Worm (Caenorhabditis elegans): ENCODE results near the gene srw-122.
"Not testable (repeated sequence)": the region's sequence is repeated elsewhere in the genome, so short reads cannot be mapped to it uniquely, and the experiment has no call there.

The srw-122 gene

ce11 chrV:2960894-2961293 lies 8.9 kb upstream of the srw-122 start, which contains the start of gene srw-144:
srw-144 (minus strand) TSS chrV:2960994.
- TF ChIP-seq ceh-90 (tag; optimal IDR thresholded peaks at IDR 0.05): no peak
- TF ChIP-seq efl-1 (optimal IDR thresholded peaks at IDR 0.05): no peak
- peak in 1 of 2 experiments; percentile 5 for TF ChIP-seq efl-1 (GFP tag; optimal IDR thresholded peaks at IDR 0.05 in 1 of 2)

- TF ChIP-seq hlh-4 (tag; optimal IDR thresholded peaks at IDR 0.05) (no peak), vab-15 (tag; optimal IDR thresholded peaks at IDR 0.05) (no peak), aha-1 (tag; optimal IDR thresholded peaks at IDR 0.05) (no peak), unc-30 (tag; optimal IDR thresholded peaks at IDR 0.05) (no peak), pax-3 (tag; optimal IDR thresholded peaks at IDR 0.05) (no peak), lin-39 (tag; optimal IDR thresholded peaks at IDR 0.05) (no peak), nhr-12 (tag; optimal IDR thresholded peaks at IDR 0.05) (no peak), dsc-1 (tag; optimal IDR thresholded peaks at IDR 0.05) (no peak)
These were observed 6.2 kb upstream of the srw-122 start, which contains the start of gene srw-142 for ce11 chrV:2958202-2958601. srw-142 (minus strand) TSS chrV:2958302.

- TF ChIP-seq pag-3 (tag; optimal IDR thresholded peaks at IDR 0.05; ENCODE audit: borderline replicate concordance, insufficient read depth); isw-1 (GFP tag; IDR thresholded peaks at IDR 0.05); ceh-82 (tag; optimal IDR thresholded peaks at IDR 0.05): not testable (repeated sequence)
These were observed 3.3 kb upstream of the srw-122 start, which contains the start of gene srh-248 for ce11 chrV:2955342-2955741. srh-248 (minus strand) TSS chrV:2955442.

DNA sequence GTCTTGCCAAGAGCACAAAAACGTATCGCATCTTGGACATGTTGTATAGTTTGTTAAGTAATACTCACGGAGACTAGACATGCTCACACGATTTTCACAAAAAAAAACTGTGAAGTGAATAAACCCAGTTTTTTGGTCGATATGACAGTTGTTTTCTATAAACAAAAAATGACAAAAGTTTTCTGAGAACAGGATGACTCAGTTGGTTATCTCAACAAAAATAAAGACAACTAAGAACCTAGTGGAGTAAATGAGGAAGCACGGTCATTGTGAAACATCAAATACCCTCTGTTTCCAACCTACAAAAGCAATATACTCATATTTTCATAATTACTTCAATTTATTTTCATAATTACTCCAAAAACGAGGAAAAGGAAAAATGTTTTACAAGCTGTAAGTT lies 6.4 kb downstream of the srw-122 start, which contains the start of gene srh-87:
Gene srh-87, minus strand, starts transcription at position 101 of the 400 bp plus-strand sequence.
- TF ChIP-seq efl-1 (optimal IDR thresholded peaks at IDR 0.05) (no peak), efl-1 (GFP tag; optimal IDR thresholded peaks at IDR 0.05 in 1 of 2) (no peak), pag-3 (tag; optimal IDR thresholded peaks at IDR 0.05; ENCODE audit: borderline replicate concordance, insufficient read depth) (no peak), sup-37 (GFP tag; optimal IDR thresholded peaks at IDR 0.05) (no peak), nhr-19 (GFP tag; conservative IDR thresholded peaks at IDR 0.05) (no peak), unc-30 (tag; optimal IDR thresholded peaks at IDR 0.05) (no peak), swsn-7 (tag; optimal IDR thresholded peaks at IDR 0.05) (no peak), F16B12.6 (tag; optimal IDR thresholded peaks at IDR 0.05) (no peak), lin-39 (tag; optimal IDR thresholded peaks at IDR 0.05) (no peak), egl-27 (tag; optimal IDR thresholded peaks at IDR 0.05) (no peak), fos-1 (tag; optimal IDR thresholded peaks at IDR 0.05) (no peak), Y116A8C.19 (tag; optimal IDR thresholded peaks at IDR 0.05; ENCODE audit: borderline replicate concordance) (no peak), vab-15 (tag; optimal IDR thresholded peaks at IDR 0.05) (no peak), zip-4 (GFP tag; optimal IDR thresholded peaks at IDR 0.05) (no peak), nhr-12 (tag; optimal IDR thresholded peaks at IDR 0.05) (no peak), zag-1 (tag; optimal IDR thresholded peaks at IDR 0.05) (no peak), ceh-82 (tag; optimal IDR thresholded peaks at IDR 0.05) (no peak)

- no peak for TF ChIP-seq ceh-88 (GFP tag; IDR thresholded peaks at IDR 0.05)
- TF ChIP-seq F16B12.6 (tag; optimal IDR thresholded peaks at IDR 0.05): no peak
- no peak for TF ChIP-seq Y116A8C.19 (tag; optimal IDR thresholded peaks at IDR 0.05; ENCODE audit: borderline replicate concordance)
- TF ChIP-seq hlh-4 (tag; optimal IDR thresholded peaks at IDR 0.05): no peak
- no peak for TF ChIP-seq nhr-76 (tag; optimal IDR thresholded peaks at IDR 0.05)
- TF ChIP-seq swsn-7 (tag; optimal IDR thresholded peaks at IDR 0.05): no peak
- TF ChIP-seq ceh-8 (GFP tag; optimal IDR thresholded peaks at IDR 0.05): no peak
- no peak for TF ChIP-seq nhr-11 (tag; optimal IDR thresholded peaks at IDR 0.05)
These were observed 8.1 kb downstream of the srw-122 start, which contains the start of gene srw-137 for ce11 chrV:2943859-2944258. srw-137 (minus strand) TSS chrV:2943959.

DNA sequence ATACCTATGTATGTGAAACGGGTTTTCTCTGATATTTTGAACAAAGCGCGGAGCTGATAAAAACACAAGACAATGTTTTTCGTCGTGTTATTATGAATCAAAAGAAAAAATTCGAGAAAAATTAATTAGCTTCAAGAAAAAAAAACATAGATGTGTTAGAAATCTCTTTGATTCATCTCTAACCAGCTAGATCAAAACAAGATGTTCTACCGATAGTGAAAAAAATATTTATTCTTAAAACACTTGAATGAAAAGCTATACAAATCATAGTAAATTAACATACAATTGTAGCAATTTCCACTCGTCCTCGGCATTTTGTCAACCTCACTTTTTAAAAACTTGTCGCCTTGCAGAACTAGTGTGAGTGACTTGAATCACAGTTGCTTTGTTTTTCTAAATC lies 9.8 kb downstream of the srw-122 start:
- no peak for TF ChIP-seq ceh-88 (GFP tag; IDR thresholded peaks at IDR 0.05)
- TF ChIP-seq C16A3.4 (tag; optimal IDR thresholded peaks at IDR 0.05): no peak
- no peak for TF ChIP-seq elt-3 (tag; optimal IDR thresholded peaks at IDR 0.05)
- TF ChIP-seq lin-35 (GFP tag; optimal IDR thresholded peaks at IDR 0.05): no peak
- TF ChIP-seq efl-3 (GFP tag; optimal IDR thresholded peaks at IDR 0.05): no peak
- TF ChIP-seq ceh-63 (GFP tag; optimal IDR thresholded peaks at IDR 0.05): no peak
- no peak for TF ChIP-seq snpc-4 (tag; optimal IDR thresholded peaks at IDR 0.05)
- no peak for TF ChIP-seq F16B12.6 (tag; optimal IDR thresholded peaks at IDR 0.05)
- TF ChIP-seq jun-1 (tag; optimal IDR thresholded peaks at IDR 0.05): no peak
- TF ChIP-seq lin-39 (tag; optimal IDR thresholded peaks at IDR 0.05): no peak
- TF ChIP-seq fkh-4 (tag; optimal IDR thresholded peaks at IDR 0.05; ENCODE audit: borderline replicate concordance): no peak
- no peak for TF ChIP-seq hlh-17 (GFP tag; optimal IDR thresholded peaks at IDR 0.05; ENCODE audit: borderline replicate concordance)
- no peak for TF ChIP-seq C04F5.9 (tag; optimal IDR thresholded peaks at IDR 0.05)

Data from whole organism, L1 larva.